Worm (Caenorhabditis elegans): ENCODE data around the gene C49A9.10.

ce11 chrIV:6254635-6255034 is 48.5 kb upstream of the C49A9.10 start, which contains the start of gene T13A10.64:
- TF ChIP-seq syd-9 (tag; optimal IDR thresholded peaks at IDR 0.05) (no peak), dmd-4 (tag; optimal IDR thresholded peaks at IDR 0.05; ENCODE audit: borderline replicate concordance) (no peak), elt-2 (tag; optimal IDR thresholded peaks at IDR 0.05) (no peak)
